Fruit fly (Drosophila melanogaster) whole organism, prepupa: ENCODE data around the gene Dr.

Experiments used
- Blimp-1 ChIP-seq: fragments of 200-800 bp; sonication (Bioruptor generic); optimal IDR thresholded peaks from 3 replicates; lab custom pipeline; 2017; ENCODE audit warnings: missing biosample characterization, missing genetic modification characterization, mild to moderate bottlenecking, moderate library complexity, missing genetic modification reagents
- CG10631 ChIP-seq: fragments of 200-800 bp; sonication (Bioruptor generic); optimal IDR thresholded peaks from 2 replicates; lab custom pipeline; 2016; ENCODE audit warnings: missing biosample characterization, missing genetic modification characterization
- CG15336 ChIP-seq: fragments of 200-800 bp; sonication (Bioruptor generic); IDR thresholded peaks from 2 replicates; pipeline ENCODE4 v1.3.6; 2022; ENCODE audit warnings: missing biosample characterization, missing genetic modification characterization
- CG1621 ChIP-seq: fragments of 200-800 bp; sonication (Bioruptor generic); optimal IDR thresholded peaks from 3 replicates; lab custom pipeline; 2018; ENCODE audit warnings: missing biosample characterization, mild to moderate bottlenecking, missing genetic modification characterization
- CG16779 ChIP-seq: fragments of 200-800 bp; sonication (Bioruptor generic); optimal IDR thresholded peaks from 3 replicates; lab custom pipeline; 2017; ENCODE audit warnings: missing biosample characterization, mild to moderate bottlenecking, missing genetic modification characterization
- CG31627 ChIP-seq: fragments of 200-800 bp; sonication (Bioruptor generic); optimal IDR thresholded peaks from 3 replicates; lab custom pipeline; 2016; ENCODE audit warnings: missing biosample characterization, missing genetic modification characterization
- CG32006 ChIP-seq: fragments of 200-800 bp; sonication (Bioruptor generic); optimal IDR thresholded peaks from 3 replicates; lab custom pipeline; 2017; ENCODE audit warnings: missing biosample characterization, mild to moderate bottlenecking, missing genetic modification characterization
- CG4318 ChIP-seq: fragments of 200-800 bp; sonication (Bioruptor generic); optimal IDR thresholded peaks from 3 replicates; lab custom pipeline; 2017; ENCODE audit warnings: missing biosample characterization, mild to moderate bottlenecking, missing genetic modification characterization
- CG6276 ChIP-seq: fragments of 200-800 bp; sonication (Bioruptor generic); optimal IDR thresholded peaks from 2 replicates; lab custom pipeline; 2017; ENCODE audit warnings: missing biosample characterization, mild to moderate bottlenecking, missing genetic modification characterization
- CG6792 ChIP-seq: fragments of 200-800 bp; sonication (Bioruptor generic); optimal IDR thresholded peaks from 3 replicates; lab custom pipeline; 2016; ENCODE audit warnings: missing biosample characterization, missing genetic modification characterization
- CG6808 ChIP-seq: fragments of 200-800 bp; sonication (Bioruptor generic); optimal IDR thresholded peaks from 3 replicates; lab custom pipeline; 2017; ENCODE audit warnings: missing biosample characterization, missing genetic modification characterization, mild to moderate bottlenecking, moderate library complexity, missing genetic modification reagents
- CG6854 ChIP-seq: fragments of 200-800 bp; sonication (Bioruptor generic); optimal IDR thresholded peaks from 2 replicates; lab custom pipeline; 2017; ENCODE audit warnings: missing biosample characterization, mild to moderate bottlenecking, missing genetic modification characterization
- CG7368 ChIP-seq: fragments of 200-800 bp; sonication (Bioruptor generic); optimal IDR thresholded peaks from 3 replicates; lab custom pipeline; 2016; ENCODE audit warnings: missing biosample characterization, missing genetic modification characterization
- CG8319 ChIP-seq: fragments of 200-800 bp; sonication (Bioruptor generic); optimal IDR thresholded peaks from 3 replicates; lab custom pipeline; 2016; ENCODE audit warnings: missing biosample characterization, missing genetic modification characterization
- CG8632 ChIP-seq: fragments of 200-800 bp; sonication (Bioruptor generic); optimal IDR thresholded peaks from 3 replicates; lab custom pipeline; 2016; ENCODE audit warnings: missing biosample characterization, missing genetic modification characterization
- CG9139 ChIP-seq: fragments of 200-800 bp; sonication (Bioruptor generic); optimal IDR thresholded peaks from 3 replicates; lab custom pipeline; 2017; ENCODE audit warnings: missing biosample characterization, mild to moderate bottlenecking, missing genetic modification characterization
- Eip78C ChIP-seq: fragments of 200-800 bp; sonication (Bioruptor generic); peaks from one replicate; lab custom pipeline; 2016; ENCODE audit warnings: missing biosample characterization, missing genetic modification characterization
- Eip93F ChIP-seq: fragments of 200-800 bp; sonication (Bioruptor generic); optimal IDR thresholded peaks from 2 replicates; lab custom pipeline; 2016; ENCODE audit warnings: missing biosample characterization, mild to moderate bottlenecking, missing genetic modification characterization
- Ets21C ChIP-seq: fragments of 200-800 bp; sonication (Bioruptor generic); optimal IDR thresholded peaks from 3 replicates; lab custom pipeline; 2016; ENCODE audit warnings: missing biosample characterization, missing genetic modification characterization
- Ets96B ChIP-seq: fragments of 200-800 bp; optimal IDR thresholded peaks from 2 replicates; lab custom pipeline; 2019; ENCODE audit warnings: missing biosample characterization, mild to moderate bottlenecking, missing genetic modification characterization, moderate library complexity
- Gug ChIP-seq: fragments of 200-800 bp; sonication (Bioruptor generic); IDR thresholded peaks from 2 replicates; pipeline ENCODE4 v1.3.6; 2022; ENCODE audit warnings: missing biosample characterization, missing genetic modification characterization
- Hr39 ChIP-seq: fragments of 200-800 bp; sonication (Bioruptor generic); optimal IDR thresholded peaks from 2 replicates; lab custom pipeline; 2016; ENCODE audit warnings: missing biosample characterization, missing genetic modification characterization
- Hr4 ChIP-seq: fragments of 200-800 bp; sonication (Bioruptor generic); optimal IDR thresholded peaks from 3 replicates; lab custom pipeline; 2016; ENCODE audit warnings: missing biosample characterization, missing genetic modification characterization
- Smox ChIP-seq: fragments of 200-800 bp; sonication (Bioruptor generic); optimal IDR thresholded peaks from 3 replicates; lab custom pipeline; 2016; ENCODE audit warnings: missing biosample characterization, missing genetic modification characterization
- Sox102F ChIP-seq: fragments of 200-800 bp; sonication (Bioruptor generic); optimal IDR thresholded peaks from 2 replicates; lab custom pipeline; 2016; ENCODE audit warnings: missing biosample characterization, mild to moderate bottlenecking, missing genetic modification characterization
- acj6 ChIP-seq: fragments of 200-800 bp; sonication (Bioruptor generic); optimal IDR thresholded peaks from 3 replicates; lab custom pipeline; 2016; ENCODE audit warnings: missing biosample characterization, missing genetic modification characterization
- dsx ChIP-seq: fragments of 200-800 bp; optimal IDR thresholded peaks from 3 replicates; lab custom pipeline; 2019; ENCODE audit warnings: missing biosample characterization, mild to moderate bottlenecking, missing genetic modification characterization, moderate library complexity; ENCODE audit not compliant: poor library complexity, severe bottlenecking
- eg ChIP-seq: fragments of 200-800 bp; sonication (Bioruptor generic); IDR thresholded peaks from 3 replicates; pipeline ENCODE4 v1.3.6; 2022; ENCODE audit warnings: missing biosample characterization, missing genetic modification characterization
- fd85E ChIP-seq: fragments of 200-800 bp; sonication (Bioruptor generic); optimal IDR thresholded peaks from 3 replicates; lab custom pipeline; 2016; ENCODE audit warnings: missing biosample characterization, missing genetic modification characterization
- spab ChIP-seq: fragments of 200-800 bp; sonication (Bioruptor generic); optimal IDR thresholded peaks from 2 replicates; lab custom pipeline; 2017; ENCODE audit warnings: missing biosample characterization, mild to moderate bottlenecking, missing genetic modification characterization, missing genetic modification reagents
- ss ChIP-seq, 2 experiments: fragments of 200-800 bp; sonication (Bioruptor generic); optimal IDR thresholded peaks; 2 replicates in 1 of 2; 3 replicates in 1 of 2; lab custom pipeline; 2017 to 2018; ENCODE audit warnings: mild to moderate bottlenecking in 2 of 2, missing biosample characterization in 2 of 2, missing genetic modification characterization in 2 of 2, moderate library complexity in 1 of 2
- svp ChIP-seq: fragments of 200-800 bp; sonication (Bioruptor generic); peaks from one replicate; lab custom pipeline; 2016; ENCODE audit warnings: missing biosample characterization, missing genetic modification characterization
- topi ChIP-seq: fragments of 200-800 bp; sonication (Bioruptor generic); optimal IDR thresholded peaks from 3 replicates; lab custom pipeline; 2016; ENCODE audit warnings: missing biosample characterization, missing genetic modification characterization

Dr gene

DNA sequence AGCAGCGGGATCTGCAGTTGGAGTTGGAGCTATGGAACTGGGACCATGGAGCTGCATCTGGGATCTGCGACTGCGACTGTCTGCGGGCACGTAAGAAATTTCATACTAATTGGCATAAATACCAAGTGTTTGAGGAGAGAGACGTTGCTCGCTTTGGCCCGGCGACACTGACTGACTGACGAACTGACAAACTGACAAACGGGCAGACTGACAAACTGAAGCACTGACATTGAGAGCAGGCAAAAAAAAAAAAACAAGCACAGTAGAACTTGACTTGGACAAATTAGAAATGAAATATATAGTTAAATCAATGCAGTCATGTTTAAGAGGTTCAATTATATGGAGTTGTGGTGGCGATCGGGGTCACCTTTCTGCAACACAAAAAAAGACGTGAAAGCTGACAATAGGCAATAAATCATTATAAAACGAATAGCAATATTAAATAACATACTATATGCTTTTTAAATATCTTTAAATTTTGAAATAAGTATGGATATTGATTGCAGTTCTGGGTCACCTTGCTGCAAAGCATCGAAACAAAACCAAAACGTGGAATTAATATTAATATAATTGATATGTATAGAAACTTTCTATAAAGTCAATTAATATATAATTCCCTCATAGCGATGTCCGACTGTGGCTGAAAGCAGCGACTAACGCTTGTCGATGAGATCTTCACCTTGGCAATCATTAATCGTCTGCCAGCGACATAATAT, 47.5 kb upstream of the Dr start:
- TF ChIP-seq CG32006 (peak; percentile 69), fd85E (GFP tag; lab: Kevin White, UChicago) (no peak), acj6 (GFP tag; lab: Kevin White, UChicago) (no peak), svp (GFP tag; lab: Kevin White, UChicago) (peak; percentile 40), Hr4 (GFP tag; lab: Kevin White, UChicago) (peak; percentile 8), CG6276 (GFP tag; lab: Kevin White, UChicago) (peak; percentile 0), Eip78C (GFP tag; lab: Kevin White, UChicago) (peak; percentile 54), spab (GFP tag; lab: Kevin White, UChicago) (no peak), CG16779 (tag; lab: Kevin White, UChicago) (no peak), CG1621 (no peak), Smox (GFP tag; lab: Kevin White, UChicago) (no peak), CG4318 (GFP tag; lab: Kevin White, UChicago) (peak; percentile 13)
- TF ChIP-seq, all 60 proteins: peak for 6

DNA sequence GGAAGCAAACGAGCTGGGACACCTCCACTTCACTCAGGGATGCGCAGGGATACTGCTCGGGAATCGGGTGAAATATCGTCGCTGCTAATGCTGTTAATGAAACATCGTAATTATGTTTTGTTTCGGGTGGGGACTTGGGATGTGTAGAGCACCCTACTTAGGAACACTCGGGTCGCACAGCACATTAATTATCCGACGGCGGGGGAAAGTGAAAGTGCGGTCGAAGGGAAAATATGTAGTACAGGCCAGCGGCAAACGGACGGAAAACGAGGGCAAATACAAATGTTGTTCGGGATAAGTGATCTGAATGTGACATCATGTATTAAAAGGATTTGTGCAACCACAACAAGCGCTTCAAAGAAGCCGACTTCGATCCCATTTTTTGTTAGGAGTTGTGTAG, 44.7 kb upstream of the Dr start:
- no peak for TF ChIP-seq CG1621
- TF ChIP-seq Sox102F (GFP tag; lab: Kevin White, UChicago), result no peak
- no peak for TF ChIP-seq eg
- TF ChIP-seq Smox (GFP tag; lab: Kevin White, UChicago), result no peak
- TF ChIP-seq dsx (GFP tag; lab: Kevin White, UChicago), result no peak
- TF ChIP-seq CG31627, result no peak
- TF ChIP-seq Gug, result no peak
- TF ChIP-seq Hr4 (GFP tag; lab: Kevin White, UChicago), result no peak

- TF ChIP-seq CG32006 (no peak), CG15336 (GFP tag; lab: Robert Waterston, UW) (0 out of 2 replicates have a peak, but pooled peaks have one; percentile 24), CG8632 (no peak), CG10631 (no peak)
These were observed 43.7 kb upstream of the Dr start for dm6 chr3R:29512306-29513044.

dm6 chr3R:29515417-29515816, 40.8 kb upstream of the Dr start, which contains the start of gene ND-20L:
TSS of gene ND-20L (plus strand) at chr3R:29515717.
- TF ChIP-seq CG16779 (tag; lab: Kevin White, UChicago), result no peak
- no peak for TF ChIP-seq ss (GFP tag; optimal IDR thresholded peaks at IDR 0.05; lab: Kevin White, UChicago)
- no peak for TF ChIP-seq CG6276 (GFP tag; lab: Kevin White, UChicago)
- no peak for TF ChIP-seq topi (GFP tag; lab: Kevin White, UChicago)
- no peak for TF ChIP-seq CG8319 (GFP tag; lab: Kevin White, UChicago)
- no peak for TF ChIP-seq CG7368
- TF ChIP-seq Eip93F (GFP tag; lab: Kevin White, UChicago), result no peak
- TF ChIP-seq CG6854, result no peak
- no peak for TF ChIP-seq CG9139 (GFP tag; lab: Kevin White, UChicago)
- TF ChIP-seq Hr39 (GFP tag; lab: Kevin White, UChicago), result no peak
- no peak for TF ChIP-seq Ets96B (tag; lab: Kevin White, UChicago)
- no peak for TF ChIP-seq Ets21C (GFP tag; lab: Kevin White, UChicago)
- no peak for TF ChIP-seq CG1621
- TF ChIP-seq CG6792 (GFP tag; lab: Kevin White, UChicago), result no peak
- TF ChIP-seq Blimp-1 (GFP tag; lab: Kevin White, UChicago), result no peak
- no peak for TF ChIP-seq CG6808 (GFP tag; lab: Kevin White, UChicago)
